Worm (Caenorhabditis elegans) whole organism, L2 larva: ENCODE data around the gene dnj-16.

Source experiments
- blmp-1 ChIP-seq: sonication (generic microtip); optimal IDR thresholded peaks from 2 replicates; lab custom pipeline; 2017; ENCODE audit warnings: missing genetic modification characterization, mild to moderate bottlenecking, missing compliant biosample characterization, antibody characterized with exemption, moderate library complexity; ENCODE audit not compliant: insufficient read depth
- ceh-82 ChIP-seq: fragments of 150-350 bp; optimal IDR thresholded peaks from 2 replicates; lab custom pipeline; 2014; ENCODE audit warnings: missing biosample characterization, missing genetic modification characterization
- nhr-77 ChIP-seq: fragments of 150-350 bp; optimal IDR thresholded peaks from 2 replicates; lab custom pipeline; 2014; ENCODE audit warnings: missing biosample characterization, missing genetic modification characterization
- unc-55 ChIP-seq: fragments of 150-350 bp; sonication (generic microtip); optimal IDR thresholded peaks from 3 replicates; lab custom pipeline; 2014; ENCODE audit warnings: missing biosample characterization, missing genetic modification reagents, missing genetic modification characterization
- unc-62 ChIP-seq: fragments of 150-350 bp; optimal IDR thresholded peaks from 2 replicates; lab custom pipeline; 2014; ENCODE audit warnings: missing biosample characterization, missing genetic modification reagents, missing genetic modification characterization
- ztf-4 ChIP-seq: fragments of 150-350 bp; optimal IDR thresholded peaks from 2 replicates; lab custom pipeline; 2014; ENCODE audit warnings: missing biosample characterization, missing genetic modification characterization

DNA sequence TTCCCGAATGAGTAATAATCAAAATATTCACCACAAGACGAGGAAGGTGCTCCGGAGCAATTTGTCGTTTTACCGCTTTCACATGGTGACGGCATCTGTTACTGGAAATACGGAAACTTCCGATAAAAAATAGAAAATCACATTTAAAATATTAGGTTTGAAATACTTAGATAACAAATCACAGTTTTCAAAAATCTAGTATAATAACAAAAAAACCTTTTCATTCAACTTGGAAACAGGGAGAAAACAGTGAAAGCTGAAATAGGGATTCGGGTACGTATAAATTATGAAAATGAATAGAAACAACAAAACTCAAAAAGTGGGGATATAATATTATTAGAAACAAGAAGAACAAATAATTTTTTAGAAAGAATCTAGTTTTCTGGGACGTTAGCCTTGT is 9.6 kb upstream of the dnj-16 start, which contains the start of gene C16C10.1:
- TF ChIP-seq ztf-4 (no peak), unc-62 (GFP tag; lab: Kevin White, UChicago) (no peak), nhr-77 (tag; lab: Kevin White, UChicago) (no peak), blmp-1 (tag; lab: Kevin White, UChicago) (no peak), ceh-82 (tag; lab: Kevin White, UChicago) (no peak), unc-55 (GFP tag; lab: Kevin White, UChicago) (no peak)
